Fruit fly (Drosophila melanogaster): ENCODE results near the gene CG33648.

CG33648 gene

DNA sequence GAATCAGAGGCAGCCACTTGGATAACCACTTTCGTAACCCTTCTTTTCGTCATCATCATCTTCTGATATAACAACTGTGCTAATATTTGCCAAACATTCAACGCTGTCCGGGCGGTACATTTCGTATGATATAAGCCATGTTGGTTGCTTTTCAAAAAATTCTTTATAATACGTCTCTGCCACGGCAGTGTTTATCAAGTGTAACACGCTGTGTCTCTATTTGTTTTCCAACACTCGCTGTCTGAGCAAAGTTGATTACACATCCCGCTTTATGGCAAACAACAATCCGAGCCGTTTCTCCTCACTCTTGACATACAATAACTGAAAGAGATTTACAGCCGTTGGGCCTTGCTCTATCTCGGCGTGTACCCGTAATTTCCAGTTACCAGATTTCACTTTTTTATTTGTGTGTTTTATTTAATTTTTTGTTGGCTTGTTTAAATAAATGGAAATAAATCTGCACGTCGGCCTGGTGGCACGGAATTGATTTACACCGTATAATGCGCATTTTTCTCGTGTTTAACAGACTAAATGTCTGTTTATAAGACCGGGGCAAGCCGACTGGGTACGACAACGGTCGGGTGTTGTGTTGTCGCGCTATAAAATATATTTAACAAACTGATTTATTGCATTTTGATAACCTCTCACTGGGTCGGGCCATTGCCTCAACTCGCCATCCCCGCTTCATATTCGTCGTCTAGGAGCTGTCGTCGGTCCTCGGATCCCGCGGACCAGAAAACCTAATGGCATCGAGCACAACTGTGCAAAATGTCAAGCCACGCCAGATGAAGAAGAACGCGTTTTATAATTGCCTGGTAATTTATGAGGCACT lies 18.9 kb upstream of the CG33648 start (continued):
- TF ChIP-seq CG17186 (GFP tag; optimal IDR thresholded peaks at IDR 0.05) = peak; percentile 66
- peak; percentile 51 for TF ChIP-seq CG17829 (tag; optimal IDR thresholded peaks at IDR 0.05)
- TF ChIP-seq lilli (GFP tag; optimal IDR thresholded peaks at IDR 0.05) = peak; percentile 46
- TF ChIP-seq CG14667 (GFP tag; IDR thresholded peaks at IDR 0.05) = peak; percentile 24; the same call in 1 of the 2 replicates
- peak; percentile 79 for TF ChIP-seq CG1602 (GFP tag; optimal IDR thresholded peaks at IDR 0.05)
- peak; percentile 73 for TF ChIP-seq kay (GFP tag; optimal IDR thresholded peaks at IDR 0.05)
- no peak for TF ChIP-seq h (optimal IDR thresholded peaks at IDR 0.05)
- no peak for TF ChIP-seq lov (optimal IDR thresholded peaks at IDR 0.05)
- peak; percentile 88 for TF ChIP-seq lov (GFP tag; IDR thresholded peaks at IDR 0.05)
- TF ChIP-seq CG6854 (GFP tag; optimal IDR thresholded peaks at IDR 0.05) = peak; percentile 79
- TF ChIP-seq Lhr (GFP tag; optimal IDR thresholded peaks at IDR 0.05) = peak; percentile 84
- peak; percentile 96 for TF ChIP-seq Hmr (GFP tag; optimal IDR thresholded peaks at IDR 0.05)
- peak; percentile 82 for TF ChIP-seq Rfx (GFP tag; IDR thresholded peaks at IDR 0.05)
- peak; percentile 94 for TF ChIP-seq CG15601 (tag; optimal IDR thresholded peaks at IDR 0.05)
- peak; percentile 77 for TF ChIP-seq gcm2 (GFP tag; optimal IDR thresholded peaks at IDR 0.05)
- TF ChIP-seq Gsc (GFP tag; IDR thresholded peaks at IDR 0.05) = no peak
- no peak for TF ChIP-seq Ada2b (GFP tag; IDR thresholded peaks at IDR 0.05)
- peak; percentile 21 for TF ChIP-seq CG9437 (GFP tag; optimal IDR thresholded peaks at IDR 0.05)
- no peak for TF ChIP-seq Neu2 (GFP tag; optimal IDR thresholded peaks at IDR 0.05; ENCODE audit: borderline replicate concordance)
- peak; percentile 88 for TF ChIP-seq fd3F (GFP tag; optimal IDR thresholded peaks at IDR 0.05)
- TF ChIP-seq Awh (GFP tag; IDR thresholded peaks at IDR 0.05) = peak; percentile 93
- TF ChIP-seq fu2 (GFP tag; optimal IDR thresholded peaks at IDR 0.05) = peak; percentile 70
- TF ChIP-seq danr (GFP tag; IDR thresholded peaks at IDR 0.05) = peak; percentile 42; the same call in 1 of the 2 replicates
- no peak for TF ChIP-seq crol (GFP tag; IDR thresholded peaks at IDR 0.05)
- no peak for TF ChIP-seq Sin3A (optimal IDR thresholded peaks at IDR 0.05)
- peak; percentile 70 for TF ChIP-seq Spps (tag; optimal IDR thresholded peaks at IDR 0.05)
- TF ChIP-seq Dp (GFP tag; optimal IDR thresholded peaks at IDR 0.05) = peak; percentile 3
- no peak for TF ChIP-seq al (GFP tag; IDR thresholded peaks at IDR 0.05)
- peak; percentile 95 for TF ChIP-seq lab (GFP tag; optimal IDR thresholded peaks at IDR 0.05)
- peak; percentile 68; the same call in 1 of the 2 replicates for TF ChIP-seq ham (GFP tag; IDR thresholded peaks at IDR 0.05)
- TF ChIP-seq chif (GFP tag; optimal IDR thresholded peaks at IDR 0.05) = peak; percentile 82 to 83
- TF ChIP-seq CG11456 (GFP tag; IDR thresholded peaks at IDR 0.05) = peak; percentile 71
- peak; percentile 47; the same call in 1 of the 2 replicates for TF ChIP-seq CG32532 (GFP tag; IDR thresholded peaks at IDR 0.05)
- TF ChIP-seq wek (GFP tag; optimal IDR thresholded peaks at IDR 0.05) = peak; percentile 92
- TF ChIP-seq klu (GFP tag; IDR thresholded peaks at IDR 0.05) = no peak
- TF ChIP-seq NC2α (GFP tag; optimal IDR thresholded peaks at IDR 0.05) = peak; percentile 95
- TF ChIP-seq mam (GFP tag; optimal IDR thresholded peaks at IDR 0.05) = peak; percentile 78
- TF ChIP-seq Bdp1 (GFP tag; optimal IDR thresholded peaks at IDR 0.05) = peak; percentile 89
- TF ChIP-seq Lim3 (GFP tag; IDR thresholded peaks at IDR 0.05) = no peak
- TF ChIP-seq CG12299 (tag; optimal IDR thresholded peaks at IDR 0.05) = peak; percentile 84
- TF ChIP-seq CG12659 (GFP tag; optimal IDR thresholded peaks at IDR 0.05) = peak; percentile 90
- peak; percentile 87 for TF ChIP-seq CG11247 (GFP tag; IDR thresholded peaks at IDR 0.05)
- peak; percentile 58 for TF ChIP-seq wdn (GFP tag; IDR thresholded peaks at IDR 0.05)
- peak; percentile 94 for TF ChIP-seq HHEX (GFP tag; optimal IDR thresholded peaks at IDR 0.05)
- TF ChIP-seq gsb (GFP tag; IDR thresholded peaks at IDR 0.05) = peak; percentile 85
- peak; percentile 77 for TF ChIP-seq en (GFP tag; optimal IDR thresholded peaks at IDR 0.05)
- TF ChIP-seq CG6813 (GFP tag; optimal IDR thresholded peaks at IDR 0.05) = peak; percentile 96
- TF ChIP-seq CG3407 (GFP tag; optimal IDR thresholded peaks at IDR 0.05) = peak; percentile 97
- TF ChIP-seq unpg (GFP tag; optimal IDR thresholded peaks at IDR 0.05) = peak; percentile 83
- TF ChIP-seq Jarid2 (GFP tag; optimal IDR thresholded peaks at IDR 0.05) = peak; percentile 79

All from whole organism, embryonic.